Fruit fly (Drosophila melanogaster): ENCODE data around the gene CG13127.
A peak's percentile ranks its signal among the peaks of the same experiment; 100 is the strongest.

DNA sequence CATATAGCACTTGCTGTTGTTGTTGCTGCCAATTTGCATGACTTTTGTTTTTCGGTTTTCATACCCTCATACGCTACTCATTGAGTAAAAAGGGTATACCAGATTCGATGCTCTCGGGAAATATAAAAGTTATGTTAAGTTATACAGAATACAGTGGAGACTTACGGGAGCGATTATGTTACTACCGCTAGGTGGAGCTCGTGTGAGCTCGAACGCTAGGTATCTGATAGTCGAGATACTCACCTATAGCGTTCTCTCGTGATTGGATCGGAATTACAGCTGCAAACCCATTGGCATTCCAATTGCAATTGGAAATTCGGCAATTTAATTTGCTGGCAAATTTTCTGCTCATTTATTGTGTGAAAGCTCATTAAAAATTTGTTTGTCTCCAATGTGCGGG lies 6.9 kb downstream of the CG13127 start:
- TF ChIP-seq CTCF (optimal IDR thresholded peaks at IDR 0.05) (peak; percentile 55 to 69), CG8478 (optimal IDR thresholded peaks at IDR 0.05) (no peak)
